Worm (Caenorhabditis elegans) whole organism, midembryonic: Measurements from ENCODE around the gene pah-1.

Experiments used
- cog-1 ChIP-seq: sonication (generic microtip); optimal IDR thresholded peaks from 2 replicates; lab custom pipeline; 2016; ENCODE audit warnings: missing genetic modification characterization, missing compliant biosample characterization
- flt-1 ChIP-seq: fragments of 200-800 bp; sonication (Bioruptor generic); IDR thresholded peaks from 2 replicates; pipeline ENCODE4 v1.3.6; 2022; ENCODE audit warnings: missing genetic modification characterization, missing compliant biosample characterization
- med-1 ChIP-seq: sonication (generic microtip); optimal IDR thresholded peaks from 2 replicates; lab custom pipeline; 2017; ENCODE audit warnings: missing genetic modification characterization, mild to moderate bottlenecking, missing compliant biosample characterization, antibody characterized with exemption, missing genetic modification reagents; ENCODE audit not compliant: insufficient read depth
- ref-1 ChIP-seq: fragments of 200-800 bp; sonication (Bioruptor generic); conservative IDR thresholded peaks from 2 replicates; pipeline ENCODE4 v1.3.6; 2022; ENCODE audit warnings: missing genetic modification reagents, missing genetic modification characterization, missing compliant biosample characterization
- tab-1 ChIP-seq: fragments of 200-800 bp; sonication (Bioruptor generic); IDR thresholded peaks from 2 replicates; pipeline ENCODE4 v1.3.6; 2022; ENCODE audit warnings: missing genetic modification characterization, missing compliant biosample characterization
- ztf-23 ChIP-seq: fragments of 200-800 bp; sonication (Bioruptor generic); IDR thresholded peaks from 2 replicates; pipeline ENCODE4 v1.3.6; 2022; ENCODE audit warnings: missing genetic modification reagents, missing genetic modification characterization, missing compliant biosample characterization
- ztf-29 ChIP-seq: fragments of 200-800 bp; sonication (Bioruptor generic); IDR thresholded peaks from 2 replicates; pipeline ENCODE4 v1.3.6; 2022; ENCODE audit warnings: missing genetic modification reagents, missing genetic modification characterization, missing compliant biosample characterization

ce11 chrII:8776504-8776903 is 9.7 kb upstream of the pah-1 start:
- TF ChIP-seq flt-1 (GFP tag; lab: Robert Waterston, UW) (no peak), med-1 (no peak), cog-1 (tag; lab: Kevin White, UChicago) (no peak), ref-1 (GFP tag; lab: Robert Waterston, UW) (no peak), tab-1 (GFP tag; lab: Robert Waterston, UW) (no peak), ztf-29 (no peak), ztf-23 (GFP tag; lab: Robert Waterston, UW) (no peak)
